Worm (Caenorhabditis elegans) whole organism, L1 larva: ENCODE measurements around the gene ZK1320.2.

Source experiments
- C34B4.2 ChIP-seq: sonication (generic microtip); optimal IDR thresholded peaks from 2 replicates; lab custom pipeline; 2017; ENCODE audit warnings: mild to moderate bottlenecking, missing genetic modification characterization, missing compliant biosample characterization
- F16B12.6 ChIP-seq: fragments of 150-350 bp; optimal IDR thresholded peaks from 2 replicates; lab custom pipeline; 2014; ENCODE audit warnings: missing biosample characterization, missing genetic modification characterization
- Y116A8C.19 ChIP-seq: sonication (generic microtip); optimal IDR thresholded peaks from 2 replicates; lab custom pipeline; 2016; ENCODE audit warnings: missing compliant biosample characterization, missing genetic modification characterization, borderline replicate concordance
- ama-1 ChIP-seq: fragments of 150-350 bp; optimal IDR thresholded peaks from 2 replicates; lab custom pipeline; 2014
- blmp-1 ChIP-seq: fragments of 150-350 bp; optimal IDR thresholded peaks from 2 replicates; lab custom pipeline; 2014; ENCODE audit warnings: missing biosample characterization, missing genetic modification characterization
- ceh-63 ChIP-seq: fragments of 200-800 bp; sonication (Bioruptor generic); optimal IDR thresholded peaks from 2 replicates; lab custom pipeline; 2018; ENCODE audit warnings: mild to moderate bottlenecking, missing genetic modification characterization, missing compliant biosample characterization
- ceh-82 ChIP-seq, 3 experiments: fragments of 150-350 bp in 1 of 3; sonication (generic microtip) in 2 of 3; optimal IDR thresholded peaks; 2 replicates each; lab custom pipeline; 2014 to 2017; ENCODE audit warnings: missing biosample characterization in 3 of 3, missing genetic modification characterization in 3 of 3
- ceh-88 ChIP-seq: fragments of 200-800 bp; sonication (Bioruptor generic); IDR thresholded peaks from 2 replicates; pipeline ENCODE4 v1.3.6; 2022; ENCODE audit warnings: missing genetic modification characterization, missing compliant biosample characterization
- ceh-90 ChIP-seq: sonication (generic microtip); optimal IDR thresholded peaks from 2 replicates; lab custom pipeline; 2016; ENCODE audit warnings: missing genetic modification characterization, missing compliant biosample characterization
- dsc-1 ChIP-seq: sonication (generic microtip); optimal IDR thresholded peaks from 2 replicates; lab custom pipeline; 2016; ENCODE audit warnings: mild to moderate bottlenecking, missing genetic modification characterization, missing compliant biosample characterization
- efl-1 ChIP-seq, 4 experiments: fragments of 150-350 bp; optimal IDR thresholded peaks in 3 of 4; peaks in 1 of 4; 1 replicate in 1 of 4; 2 replicates in 3 of 4; lab custom pipeline; 2014; ENCODE audit warnings: missing biosample characterization in 2 of 4, missing genetic modification characterization in 2 of 4, missing genetic modification reagents in 2 of 4
- efl-3 ChIP-seq: fragments of 200-800 bp; sonication (Bioruptor generic); optimal IDR thresholded peaks from 2 replicates; lab custom pipeline; 2018; ENCODE audit warnings: mild to moderate bottlenecking, missing genetic modification characterization, missing compliant biosample characterization
- egl-27 ChIP-seq, 2 experiments: fragments of 150-350 bp in 1 of 2; sonication (generic microtip); optimal IDR thresholded peaks; 3 replicates each; lab custom pipeline; 2017 to 2018; ENCODE audit warnings: missing biosample characterization in 2 of 2, missing genetic modification characterization in 2 of 2, missing genetic modification reagents in 2 of 2
- elt-2 ChIP-seq: sonication (generic microtip); optimal IDR thresholded peaks from 2 replicates; lab custom pipeline; 2016; ENCODE audit warnings: missing genetic modification characterization, mild to moderate bottlenecking, inconsistent platforms, missing compliant biosample characterization, missing genetic modification reagents
- fkh-10 ChIP-seq: sonication (generic microtip); optimal IDR thresholded peaks from 2 replicates; lab custom pipeline; 2017; ENCODE audit warnings: missing biosample characterization, missing genetic modification reagents, missing genetic modification characterization
- fkh-8 ChIP-seq: sonication (generic microtip); optimal IDR thresholded peaks from 2 replicates; lab custom pipeline; 2016; ENCODE audit warnings: mild to moderate bottlenecking, missing genetic modification characterization, missing compliant biosample characterization
- grh-1 ChIP-seq: fragments of 200-800 bp; sonication (Bioruptor generic); IDR thresholded peaks from 2 replicates; pipeline ENCODE4 v1.3.6; 2022; ENCODE audit warnings: missing genetic modification reagents, missing genetic modification characterization, missing compliant biosample characterization
- hlh-17 ChIP-seq: fragments of 200-800 bp; sonication (Bioruptor generic); optimal IDR thresholded peaks from 2 replicates; lab custom pipeline; 2018; ENCODE audit warnings: missing genetic modification characterization, mild to moderate bottlenecking, missing compliant biosample characterization, moderate library complexity, borderline replicate concordance
- hpl-2 ChIP-seq: fragments of 150-350 bp; optimal IDR thresholded peaks from 2 replicates; lab custom pipeline; 2014; ENCODE audit warnings: missing biosample characterization, missing genetic modification reagents, missing genetic modification characterization
- irx-1 ChIP-seq: sonication (generic microtip); optimal IDR thresholded peaks from 2 replicates; lab custom pipeline; 2016; ENCODE audit warnings: missing genetic modification characterization, missing compliant biosample characterization
- lin-14 ChIP-seq: fragments of 200-800 bp; sonication (Bioruptor generic); optimal IDR thresholded peaks from 2 replicates; lab custom pipeline; 2018; ENCODE audit warnings: mild to moderate bottlenecking, missing genetic modification characterization, moderate library complexity, missing compliant biosample characterization
- lin-15B ChIP-seq: fragments of 150-350 bp; sonication (generic microtip); optimal IDR thresholded peaks from 3 replicates; lab custom pipeline; 2014; ENCODE audit warnings: missing biosample characterization, missing genetic modification characterization
- lin-39 ChIP-seq: fragments of 150-350 bp; optimal IDR thresholded peaks from 2 replicates; lab custom pipeline; 2014; ENCODE audit warnings: missing biosample characterization, missing genetic modification reagents, missing genetic modification characterization
- lir-3 ChIP-seq: sonication (generic microtip); optimal IDR thresholded peaks from 2 replicates; lab custom pipeline; 2016; ENCODE audit warnings: mild to moderate bottlenecking, missing genetic modification characterization, moderate library complexity, missing compliant biosample characterization; ENCODE audit not compliant: poor library complexity
- lsy-2 ChIP-seq, 2 experiments: fragments of 150-350 bp; optimal IDR thresholded peaks; 2 replicates each; lab custom pipeline; 2014; ENCODE audit warnings: missing biosample characterization in 2 of 2, missing genetic modification characterization in 2 of 2
- mab-9 ChIP-seq: fragments of 200-800 bp; sonication (Bioruptor generic); IDR thresholded peaks from 2 replicates; pipeline ENCODE4 v1.3.6; 2022; ENCODE audit warnings: missing genetic modification reagents, missing genetic modification characterization, missing compliant biosample characterization
- mdl-1 ChIP-seq, 2 experiments: fragments of 150-350 bp; optimal IDR thresholded peaks; 2 replicates each; lab custom pipeline; 2014 to 2017; ENCODE audit warnings: missing biosample characterization in 2 of 2, missing genetic modification characterization in 2 of 2, inconsistent platforms in 1 of 2
- mef-2 ChIP-seq: fragments of 150-350 bp; optimal IDR thresholded peaks from 2 replicates; lab custom pipeline; 2014; ENCODE audit warnings: missing biosample characterization, missing genetic modification characterization
- mep-1 ChIP-seq: fragments of 150-350 bp; optimal IDR thresholded peaks from 2 replicates; lab custom pipeline; 2014; ENCODE audit warnings: missing biosample characterization, missing genetic modification characterization
- nhr-11 ChIP-seq: fragments of 150-350 bp; optimal IDR thresholded peaks from 2 replicates; lab custom pipeline; 2014; ENCODE audit warnings: missing biosample characterization, missing genetic modification characterization
- nhr-12 ChIP-seq: sonication (generic microtip); optimal IDR thresholded peaks from 2 replicates; lab custom pipeline; 2017; ENCODE audit warnings: missing biosample characterization, missing genetic modification characterization
- nhr-19 ChIP-seq: fragments of 200-800 bp; sonication (Bioruptor generic); conservative IDR thresholded peaks from 2 replicates; pipeline ENCODE4 v1.3.6; 2022; ENCODE audit warnings: missing genetic modification characterization, missing compliant biosample characterization
- nhr-20 ChIP-seq: sonication (generic microtip); optimal IDR thresholded peaks from 2 replicates; lab custom pipeline; 2016; ENCODE audit warnings: mild to moderate bottlenecking, missing genetic modification characterization, missing compliant biosample characterization
- nhr-237 ChIP-seq: fragments of 150-350 bp; optimal IDR thresholded peaks from 2 replicates; lab custom pipeline; 2014; ENCODE audit warnings: missing biosample characterization, missing genetic modification characterization
- nhr-28 ChIP-seq: fragments of 150-350 bp; optimal IDR thresholded peaks from 2 replicates; lab custom pipeline; 2014; ENCODE audit warnings: missing biosample characterization, missing genetic modification characterization
- nhr-47 ChIP-seq: sonication (generic microtip); optimal IDR thresholded peaks from 2 replicates; lab custom pipeline; 2016; ENCODE audit warnings: mild to moderate bottlenecking, missing genetic modification characterization, moderate library complexity, missing compliant biosample characterization
- nhr-90 ChIP-seq: sonication (generic microtip); optimal IDR thresholded peaks from 2 replicates; lab custom pipeline; 2016; ENCODE audit warnings: mild to moderate bottlenecking, missing genetic modification characterization, missing compliant biosample characterization; ENCODE audit not compliant: poor library complexity
- pax-3 ChIP-seq: fragments of 200-800 bp; sonication (Bioruptor generic); optimal IDR thresholded peaks from 2 replicates; lab custom pipeline; 2018; ENCODE audit warnings: mild to moderate bottlenecking, missing genetic modification characterization, moderate library complexity, missing compliant biosample characterization
- snpc-4 ChIP-seq: fragments of 150-350 bp; optimal IDR thresholded peaks from 2 replicates; lab custom pipeline; 2014; ENCODE audit warnings: missing biosample characterization, missing genetic modification characterization
- sptf-1 ChIP-seq: fragments of 150-350 bp; optimal IDR thresholded peaks from 2 replicates; lab custom pipeline; 2014; ENCODE audit warnings: missing biosample characterization, missing genetic modification characterization
- swsn-7 ChIP-seq: sonication (generic microtip); optimal IDR thresholded peaks from 2 replicates; lab custom pipeline; 2016; ENCODE audit warnings: missing genetic modification characterization, missing compliant biosample characterization
- tbx-2 ChIP-seq: sonication (generic microtip); optimal IDR thresholded peaks from 2 replicates; lab custom pipeline; 2016; ENCODE audit warnings: missing genetic modification characterization, missing compliant biosample characterization
- tlp-1 ChIP-seq: fragments of 150-350 bp; optimal IDR thresholded peaks from 2 replicates; lab custom pipeline; 2014; ENCODE audit warnings: missing biosample characterization, missing genetic modification characterization
- unc-130 ChIP-seq: fragments of 150-350 bp; optimal IDR thresholded peaks from 2 replicates; lab custom pipeline; 2017; ENCODE audit warnings: missing biosample characterization, missing genetic modification characterization, inconsistent platforms
- unc-30 ChIP-seq: sonication (generic microtip); optimal IDR thresholded peaks from 2 replicates; lab custom pipeline; 2017; ENCODE audit warnings: missing biosample characterization, missing genetic modification characterization
- unc-62 ChIP-seq: fragments of 150-350 bp; optimal IDR thresholded peaks from 2 replicates; lab custom pipeline; 2014; ENCODE audit warnings: missing biosample characterization, missing genetic modification reagents, missing genetic modification characterization
- unc-86 ChIP-seq: sonication (generic microtip); optimal IDR thresholded peaks from 2 replicates; lab custom pipeline; 2016; ENCODE audit warnings: missing genetic modification characterization, missing compliant biosample characterization
- unc-98 ChIP-seq: fragments of 200-800 bp; sonication (Bioruptor generic); IDR thresholded peaks from 2 replicates; pipeline ENCODE4 v1.3.6; 2022; ENCODE audit warnings: missing genetic modification characterization, missing compliant biosample characterization
- zag-1 ChIP-seq: fragments of 150-350 bp; optimal IDR thresholded peaks from 2 replicates; lab custom pipeline; 2014; ENCODE audit warnings: missing biosample characterization, missing genetic modification characterization
- zip-4 ChIP-seq: fragments of 200-800 bp; sonication (Bioruptor generic); optimal IDR thresholded peaks from 2 replicates; lab custom pipeline; 2018; ENCODE audit warnings: mild to moderate bottlenecking, missing genetic modification characterization, moderate library complexity, missing compliant biosample characterization
- ztf-11 ChIP-seq, 2 experiments: sonication (generic microtip); optimal IDR thresholded peaks; 2 replicates each; lab custom pipeline; 2016 to 2017; ENCODE audit warnings: missing genetic modification characterization in 2 of 2, missing biosample characterization in 1 of 2, missing compliant biosample characterization in 1 of 2

The ZK1320.2 gene

ce11 chrII:9658915-9659314, at the start of gene ZK1320.2:
Gene ZK1320.2, minus strand, starts transcription at chrII:9659002.
- TF ChIP-seq lir-3 (tag; lab: Kevin White, UChicago) (no peak), unc-62 (GFP tag; lab: Kevin White, UChicago) (no peak), elt-2 (tag; lab: Kevin White, UChicago) (peak; percentile 26)

ce11 chrII:9706207-9706606, 47.4 kb upstream of the ZK1320.2 start, which contains the start of gene Y53C12A.3:
Gene Y53C12A.3, minus strand, starts transcription at chrII:9706240.
- TF ChIP-seq efl-3 (GFP tag; lab: Kevin White, UChicago): no peak
- no peak for TF ChIP-seq snpc-4 (tag; lab: Kevin White, UChicago)
- no peak for TF ChIP-seq zag-1 (tag; lab: Kevin White, UChicago)
- TF ChIP-seq elt-2 (tag; lab: Kevin White, UChicago): no peak
- no peak for TF ChIP-seq tlp-1 (tag; lab: Kevin White, UChicago)
- peak; percentile 34 for TF ChIP-seq unc-130
- TF ChIP-seq nhr-11 (tag; lab: Kevin White, UChicago): no peak
- no peak for TF ChIP-seq fkh-8
- TF ChIP-seq unc-98 (GFP tag; lab: Robert Waterston, UW): no peak
- no peak for TF ChIP-seq nhr-12
- peak; percentile 35 for TF ChIP-seq F16B12.6 (tag; lab: Kevin White, UChicago)
- TF ChIP-seq lsy-2 (tag; optimal IDR thresholded peaks at IDR 0.05; lab: Kevin White, UChicago): peak; percentile 50 to 81
- TF ChIP-seq zip-4 (GFP tag; lab: Kevin White, UChicago): no peak
- no peak for TF ChIP-seq nhr-90 (tag; lab: Kevin White, UChicago)
- no peak for TF ChIP-seq unc-86 (tag; lab: Kevin White, UChicago)
- TF ChIP-seq ama-1 (lab: Kevin White, UChicago): no peak
- no peak for TF ChIP-seq irx-1
- no peak for TF ChIP-seq unc-30 (tag; lab: Kevin White, UChicago)
- peak; percentile 17 for TF ChIP-seq tbx-2 (tag; lab: Kevin White, UChicago)
- TF ChIP-seq Y116A8C.19: no peak
- TF ChIP-seq grh-1 (GFP tag; lab: Robert Waterston, UW): no peak
- no peak for TF ChIP-seq mef-2 (tag; lab: Kevin White, UChicago)
- TF ChIP-seq ztf-11 (tag; optimal IDR thresholded peaks at IDR 0.05; lab: Kevin White, UChicago): no peak
- TF ChIP-seq fkh-10 (GFP tag; lab: Kevin White, UChicago): no peak
- no peak for TF ChIP-seq lin-39 (tag; lab: Kevin White, UChicago)
- TF ChIP-seq hpl-2 (GFP tag; lab: Kevin White, UChicago): no peak
- no peak for TF ChIP-seq mab-9 (GFP tag; lab: Robert Waterston, UW)
- peak; percentile 47 for TF ChIP-seq nhr-20 (tag; lab: Kevin White, UChicago)
- TF ChIP-seq sptf-1 (tag; lab: Kevin White, UChicago): no peak
- TF ChIP-seq pax-3: no peak
- TF ChIP-seq hlh-17 (GFP tag; lab: Kevin White, UChicago): no peak
- TF ChIP-seq lin-14 (GFP tag; lab: Kevin White, UChicago): peak; percentile 38
- no peak for TF ChIP-seq mdl-1 (tag; optimal IDR thresholded peaks at IDR 0.05; lab: Kevin White, UChicago)
- TF ChIP-seq dsc-1 (tag; lab: Kevin White, UChicago): no peak
- TF ChIP-seq nhr-19 (GFP tag; lab: Robert Waterston, UW): no peak
- TF ChIP-seq lin-15B (tag; lab: Kevin White, UChicago): no peak
- TF ChIP-seq nhr-237: no peak
- no peak for TF ChIP-seq egl-27 (tag; optimal IDR thresholded peaks at IDR 0.05; lab: Kevin White, UChicago)
- peak; percentile 51 for TF ChIP-seq blmp-1 (tag; lab: Kevin White, UChicago)
- TF ChIP-seq nhr-28 (tag; lab: Kevin White, UChicago): no peak
- peak; percentile 38 for TF ChIP-seq nhr-47 (tag; lab: Kevin White, UChicago)
- TF ChIP-seq lir-3 (tag; lab: Kevin White, UChicago): no peak
- peak; percentile 58 for TF ChIP-seq mep-1 (tag; lab: Kevin White, UChicago)
- TF ChIP-seq ceh-82 (tag; optimal IDR thresholded peaks at IDR 0.05; lab: Kevin White, UChicago): peak in 1 of 3 experiments; percentile 40
- TF ChIP-seq ceh-88: no peak
- TF ChIP-seq C34B4.2 (tag; lab: Kevin White, UChicago): no peak
- TF ChIP-seq ceh-90 (tag; lab: Kevin White, UChicago): no peak
- TF ChIP-seq efl-1 (optimal IDR thresholded peaks at IDR 0.05; lab: Kevin White, UChicago): peak; percentile 85 to 90
- TF ChIP-seq efl-1 (GFP tag; optimal IDR thresholded peaks at IDR 0.05 in 1 of 2; lab: Kevin White, UChicago): peak; percentile 93 to 99
- no peak for TF ChIP-seq swsn-7 (tag; lab: Kevin White, UChicago)
- TF ChIP-seq ceh-63 (GFP tag; lab: Kevin White, UChicago): no peak
